Worm (Caenorhabditis elegans): ENCODE measurements around the gene C30H6.5.

- TF ChIP-seq alr-1 (tag; optimal IDR thresholded peaks at IDR 0.05) (no peak), crh-2 (tag; optimal IDR thresholded peaks at IDR 0.05) (no peak), nhr-237 (tag; optimal IDR thresholded peaks at IDR 0.05) (no peak), lin-39 (tag; optimal IDR thresholded peaks at IDR 0.05) (no peak)
Measured at ce11 chrIV:17399455-17399854, 27.9 kb downstream of the C30H6.5 start, which contains the start of gene T02D1.4.

Measured in whole organism, L2 larva.